Worm (Caenorhabditis elegans) whole organism, L3 larva: ENCODE results near the gene F37C12.21.
A peak's percentile ranks its signal among the peaks of the same experiment; 100 is the strongest.

ENCODE experiments used
- R02D3.7 ChIP-seq: fragments of 150-350 bp; optimal IDR thresholded peaks from 2 replicates; lab custom pipeline; 2014; ENCODE audit warnings: missing biosample characterization, missing genetic modification characterization
- ZK546.5 ChIP-seq: sonication (generic microtip); optimal IDR thresholded peaks from 2 replicates; lab custom pipeline; 2017; ENCODE audit warnings: missing biosample characterization, missing genetic modification characterization
- aly-2 ChIP-seq: fragments of 150-350 bp; optimal IDR thresholded peaks from 2 replicates; lab custom pipeline; 2014; ENCODE audit warnings: missing biosample characterization, missing genetic modification characterization
- ama-1 ChIP-seq: fragments of 150-350 bp; optimal IDR thresholded peaks from 2 replicates; lab custom pipeline; 2018
- ceh-16 ChIP-seq: sonication (generic microtip); optimal IDR thresholded peaks from 2 replicates; lab custom pipeline; 2017; ENCODE audit warnings: missing biosample characterization, missing genetic modification characterization
- ceh-28 ChIP-seq: fragments of 150-350 bp; optimal IDR thresholded peaks from 2 replicates; lab custom pipeline; 2014; ENCODE audit warnings: missing biosample characterization, missing genetic modification reagents, missing genetic modification characterization
- ceh-82 ChIP-seq: fragments of 150-350 bp; optimal IDR thresholded peaks from 2 replicates; lab custom pipeline; 2014; ENCODE audit warnings: missing biosample characterization, missing genetic modification characterization
- ceh-9 ChIP-seq: sonication (generic microtip); optimal IDR thresholded peaks from 2 replicates; lab custom pipeline; 2018; ENCODE audit warnings: missing biosample characterization, missing genetic modification characterization
- egl-27 ChIP-seq: sonication (generic microtip); optimal IDR thresholded peaks from 4 replicates; lab custom pipeline; 2017; ENCODE audit warnings: missing biosample characterization, missing genetic modification reagents, missing genetic modification characterization
- egl-5 ChIP-seq: fragments of 150-350 bp; optimal IDR thresholded peaks from 2 replicates; lab custom pipeline; 2017; ENCODE audit warnings: missing biosample characterization, missing genetic modification reagents, missing genetic modification characterization, inconsistent platforms
- elt-1 ChIP-seq: fragments of 150-350 bp; optimal IDR thresholded peaks from 2 replicates; lab custom pipeline; 2014; ENCODE audit warnings: missing biosample characterization, missing genetic modification characterization
- elt-2 ChIP-seq: sonication (generic microtip); optimal IDR thresholded peaks from 2 replicates; lab custom pipeline; 2016; ENCODE audit warnings: missing genetic modification reagents, mild to moderate bottlenecking, missing genetic modification characterization, missing compliant biosample characterization
- elt-3 ChIP-seq, 3 experiments: fragments of 150-350 bp in 1 of 3; sonication (generic microtip) in 2 of 3; optimal IDR thresholded peaks; 2 replicates in 2 of 3; 4 replicates in 1 of 3; lab custom pipeline; 2014 to 2017; ENCODE audit warnings: missing biosample characterization in 3 of 3, missing genetic modification characterization in 3 of 3
- eor-1 ChIP-seq, 2 experiments: fragments of 150-350 bp; optimal IDR thresholded peaks; 2 replicates each; lab custom pipeline; 2014 to 2018; ENCODE audit warnings: missing biosample characterization in 2 of 2, missing genetic modification characterization in 2 of 2
- fkh-10 ChIP-seq: sonication (generic microtip); optimal IDR thresholded peaks from 2 replicates; lab custom pipeline; 2017; ENCODE audit warnings: missing biosample characterization, missing genetic modification reagents, missing genetic modification characterization
- fkh-2 ChIP-seq: fragments of 150-350 bp; optimal IDR thresholded peaks from 2 replicates; lab custom pipeline; 2014; ENCODE audit warnings: missing biosample characterization, missing genetic modification reagents, missing genetic modification characterization
- fos-1 ChIP-seq: fragments of 150-350 bp; optimal IDR thresholded peaks from 2 replicates; lab custom pipeline; 2014; ENCODE audit warnings: missing biosample characterization, missing genetic modification characterization
- hmg-11 ChIP-seq: sonication (generic microtip); optimal IDR thresholded peaks from 2 replicates; lab custom pipeline; 2016; ENCODE audit warnings: missing genetic modification characterization, missing compliant biosample characterization
- jun-1 ChIP-seq: fragments of 150-350 bp; optimal IDR thresholded peaks from 2 replicates; lab custom pipeline; 2014; ENCODE audit warnings: missing biosample characterization, missing genetic modification reagents, missing genetic modification characterization
- lin-15B ChIP-seq: fragments of 150-350 bp; optimal IDR thresholded peaks from 2 replicates; lab custom pipeline; 2014; ENCODE audit warnings: missing biosample characterization, missing genetic modification characterization
- lin-39 ChIP-seq: fragments of 150-350 bp; optimal IDR thresholded peaks from 2 replicates; lab custom pipeline; 2018; ENCODE audit warnings: missing biosample characterization, missing genetic modification reagents, missing genetic modification characterization
- mdl-1 ChIP-seq: fragments of 150-350 bp; optimal IDR thresholded peaks from 2 replicates; lab custom pipeline; 2014; ENCODE audit warnings: missing biosample characterization, missing genetic modification characterization
- mml-1 ChIP-seq: fragments of 150-350 bp; sonication (generic microtip); optimal IDR thresholded peaks from 3 replicates; lab custom pipeline; 2014; ENCODE audit warnings: missing biosample characterization, missing genetic modification characterization
- nfya-1 ChIP-seq: sonication (generic microtip); optimal IDR thresholded peaks from 2 replicates; lab custom pipeline; 2017; ENCODE audit warnings: missing genetic modification characterization, mild to moderate bottlenecking, missing compliant biosample characterization, antibody characterized with exemption, moderate library complexity; ENCODE audit not compliant: insufficient read depth
- nhr-11 ChIP-seq: fragments of 150-350 bp; optimal IDR thresholded peaks from 2 replicates; lab custom pipeline; 2014; ENCODE audit warnings: missing biosample characterization, missing genetic modification characterization
- nhr-12 ChIP-seq: fragments of 150-350 bp; optimal IDR thresholded peaks from 2 replicates; lab custom pipeline; 2014; ENCODE audit warnings: missing biosample characterization, missing genetic modification characterization
- nhr-23 ChIP-seq: fragments of 150-350 bp; optimal IDR thresholded peaks from 2 replicates; lab custom pipeline; 2014; ENCODE audit warnings: missing biosample characterization, missing genetic modification reagents, missing genetic modification characterization
- nhr-237 ChIP-seq: fragments of 150-350 bp; optimal IDR thresholded peaks from 2 replicates; lab custom pipeline; 2014; ENCODE audit warnings: missing biosample characterization, missing genetic modification characterization
- nhr-25 ChIP-seq: sonication (generic microtip); optimal IDR thresholded peaks from 2 replicates; lab custom pipeline; 2017; ENCODE audit warnings: missing biosample characterization, missing genetic modification characterization
- nhr-28 ChIP-seq: fragments of 150-350 bp; optimal IDR thresholded peaks from 2 replicates; lab custom pipeline; 2014; ENCODE audit warnings: missing biosample characterization, missing genetic modification characterization
- nhr-43 ChIP-seq: sonication (generic microtip); optimal IDR thresholded peaks from 2 replicates; lab custom pipeline; 2016; ENCODE audit warnings: mild to moderate bottlenecking, missing genetic modification characterization, missing compliant biosample characterization; ENCODE audit not compliant: poor library complexity, severe bottlenecking
- nhr-67 ChIP-seq: fragments of 150-350 bp; optimal IDR thresholded peaks from 2 replicates; lab custom pipeline; 2014; ENCODE audit warnings: missing biosample characterization, missing genetic modification characterization
- nhr-76 ChIP-seq: fragments of 150-350 bp; sonication (generic microtip); optimal IDR thresholded peaks from 5 replicates; lab custom pipeline; 2014; ENCODE audit warnings: missing biosample characterization, missing genetic modification characterization
- pha-4 ChIP-seq: fragments of 150-350 bp; optimal IDR thresholded peaks from 2 replicates; lab custom pipeline; 2014; ENCODE audit warnings: missing biosample characterization, missing genetic modification reagents, missing genetic modification characterization
- pqm-1 ChIP-seq: fragments of 150-350 bp; optimal IDR thresholded peaks from 2 replicates; lab custom pipeline; 2017; ENCODE audit warnings: missing biosample characterization, missing genetic modification characterization, inconsistent platforms
- sea-2 ChIP-seq: fragments of 150-350 bp; sonication (generic microtip); optimal IDR thresholded peaks from 4 replicates; lab custom pipeline; 2014; ENCODE audit warnings: missing biosample characterization, missing genetic modification reagents, missing genetic modification characterization
- skn-1 ChIP-seq: fragments of 150-350 bp; optimal IDR thresholded peaks from 2 replicates; lab custom pipeline; 2014; ENCODE audit warnings: missing biosample characterization, missing genetic modification characterization
- snpc-4 ChIP-seq: fragments of 150-350 bp; optimal IDR thresholded peaks from 2 replicates; lab custom pipeline; 2014; ENCODE audit warnings: missing biosample characterization, missing genetic modification characterization
- tbx-2 ChIP-seq: sonication (generic microtip); optimal IDR thresholded peaks from 2 replicates; lab custom pipeline; 2016; ENCODE audit warnings: mild to moderate bottlenecking, missing genetic modification characterization, missing compliant biosample characterization
- unc-39 ChIP-seq: sonication (generic microtip); optimal IDR thresholded peaks from 4 replicates; lab custom pipeline; 2017; ENCODE audit warnings: missing biosample characterization, missing genetic modification characterization
- unc-62 ChIP-seq: fragments of 150-350 bp; sonication (generic microtip); optimal IDR thresholded peaks from 4 replicates; lab custom pipeline; 2014; ENCODE audit warnings: missing biosample characterization, missing genetic modification reagents, missing genetic modification characterization
- zag-1 ChIP-seq: fragments of 150-350 bp; optimal IDR thresholded peaks from 2 replicates; lab custom pipeline; 2014; ENCODE audit warnings: missing biosample characterization, missing genetic modification characterization
- ztf-11 ChIP-seq: fragments of 150-350 bp; optimal IDR thresholded peaks from 2 replicates; lab custom pipeline; 2014; ENCODE audit warnings: missing biosample characterization, missing genetic modification characterization
- ztf-4 ChIP-seq: fragments of 150-350 bp; optimal IDR thresholded peaks from 2 replicates; lab custom pipeline; 2014; ENCODE audit warnings: missing biosample characterization, missing genetic modification characterization

The F37C12.21 gene

DNA sequence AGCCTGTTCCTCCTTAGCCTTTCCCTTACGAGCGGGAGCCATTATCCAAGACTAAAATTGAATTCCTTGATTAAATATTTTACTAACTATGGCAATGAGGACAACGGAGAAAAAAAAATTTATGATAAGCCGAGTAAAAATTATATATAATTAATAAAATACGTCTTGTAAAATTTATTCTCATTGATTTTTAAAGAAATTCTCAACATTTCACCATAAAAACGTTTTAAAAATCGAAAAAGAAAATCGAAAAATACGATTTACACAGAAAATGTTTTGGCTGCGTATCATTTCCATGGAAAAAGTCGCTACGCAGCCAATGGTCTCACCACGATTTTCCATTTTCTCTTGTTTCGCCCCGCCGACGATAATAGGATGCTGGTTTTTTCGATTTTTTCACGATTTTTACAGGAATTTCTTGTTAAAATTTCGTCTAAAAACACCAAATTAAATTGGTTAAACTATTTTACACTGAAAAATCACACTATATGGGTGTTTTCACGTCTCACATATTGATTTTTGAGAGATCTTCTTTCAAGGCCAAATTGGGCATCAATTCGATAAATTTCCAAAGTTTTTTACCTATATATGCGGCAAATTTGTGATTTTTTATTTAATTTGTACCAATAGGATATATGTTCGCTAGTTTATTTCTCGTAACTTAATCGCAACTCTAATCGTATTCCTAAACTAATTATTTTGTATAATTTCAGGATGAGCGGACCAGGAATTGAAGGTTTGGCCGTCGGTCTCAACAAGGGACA is 8.4 kb upstream of the F37C12.21 start, which contains the start of the genes rps-14 and rpl-36 (continued):
- TF ChIP-seq egl-27 (tag; lab: Kevin White, UChicago): peak; percentile 81
- TF ChIP-seq elt-3 (tag; optimal IDR thresholded peaks at IDR 0.05; lab: Kevin White, UChicago): no peak
- TF ChIP-seq snpc-4: peak; percentile 65
- peak; percentile 30 for TF ChIP-seq tbx-2 (tag; lab: Kevin White, UChicago)

DNA sequence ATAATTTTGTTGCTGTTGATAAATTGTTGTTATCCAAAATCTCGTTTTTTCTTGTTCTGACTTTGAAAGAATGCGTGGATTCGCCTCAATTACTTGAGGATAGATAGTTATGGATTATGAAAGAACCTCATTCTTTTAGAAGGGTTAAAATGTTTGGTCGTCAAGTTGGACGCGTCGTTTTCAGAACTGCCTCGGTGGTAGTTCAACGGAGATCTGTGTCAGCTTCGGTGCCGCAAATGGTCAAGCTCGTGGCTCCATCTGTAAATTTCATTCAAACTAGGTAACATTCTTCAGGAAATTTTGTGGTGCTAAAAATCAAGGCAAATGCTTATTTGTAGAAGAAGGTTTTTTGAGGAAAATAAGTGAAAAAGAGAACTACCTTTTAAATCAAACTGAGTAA is 7.5 kb upstream of the F37C12.21 start, which contains the start of gene ndab-2:
Gene ndab-2, plus strand, starts transcription at position 140 of the 400 bp plus-strand sequence.
- TF ChIP-seq sea-2 (GFP tag; lab: Kevin White, UChicago) (no peak), ama-1 (lab: Kevin White, UChicago) (peak; percentile 66), pqm-1 (tag; lab: Kevin White, UChicago) (no peak), fkh-2 (no peak)

DNA sequence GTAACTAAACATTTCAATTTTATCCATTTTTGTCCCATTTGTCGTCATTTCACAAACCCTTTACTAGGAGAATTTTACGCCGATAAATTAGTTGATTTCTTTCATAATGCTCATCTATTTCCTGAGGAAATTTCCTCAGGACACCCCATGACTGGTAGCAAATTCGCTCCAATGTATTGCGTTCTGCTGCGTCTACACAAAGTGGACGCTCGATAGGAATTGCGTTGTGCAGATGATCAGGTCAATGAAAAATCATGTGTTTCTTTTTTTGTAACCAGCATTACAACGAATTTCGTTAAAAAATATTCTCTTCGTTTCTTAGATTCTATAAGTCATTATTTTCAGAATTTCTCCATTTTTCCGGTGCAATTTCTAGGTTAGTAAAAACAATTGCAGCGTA is 6.3 kb upstream of the F37C12.21 start, which contains the start of gene epg-4:
Gene epg-4, plus strand, starts transcription at position 346 of the 400 bp plus-strand sequence.
- TF ChIP-seq nhr-28 (tag; lab: Kevin White, UChicago) (no peak), unc-62 (no peak), elt-2 (tag; lab: Kevin White, UChicago) (peak; percentile 7), ceh-16 (tag; lab: Kevin White, UChicago) (no peak), ceh-9 (tag; lab: Kevin White, UChicago) (no peak), egl-5 (tag; lab: Kevin White, UChicago) (no peak), nfya-1 (peak; percentile 48), nhr-76 (tag; lab: Kevin White, UChicago) (no peak), R02D3.7 (tag; lab: Kevin White, UChicago) (no peak), fkh-10 (GFP tag; lab: Kevin White, UChicago) (no peak), pqm-1 (tag; lab: Kevin White, UChicago) (peak; percentile 32), mml-1 (tag; lab: Kevin White, UChicago) (no peak), nhr-11 (tag; lab: Kevin White, UChicago) (no peak), tbx-2 (tag; lab: Kevin White, UChicago) (no peak), skn-1 (tag; lab: Kevin White, UChicago) (no peak), fkh-2 (no peak), ceh-82 (no peak), nhr-237 (tag; lab: Kevin White, UChicago) (no peak), sea-2 (GFP tag; lab: Kevin White, UChicago) (no peak), zag-1 (tag; lab: Kevin White, UChicago) (no peak), nhr-25 (no peak), nhr-43 (tag; lab: Kevin White, UChicago) (no peak), snpc-4 (peak; percentile 42), elt-1 (tag; lab: Kevin White, UChicago) (no peak), ama-1 (lab: Kevin White, UChicago) (no peak), unc-39 (tag; lab: Kevin White, UChicago) (no peak), aly-2 (no peak), ztf-4 (tag; lab: Kevin White, UChicago) (no peak), hmg-11 (tag; lab: Kevin White, UChicago) (peak; percentile 63), ztf-11 (no peak), ceh-28 (tag; lab: Kevin White, UChicago) (no peak), lin-39 (peak; percentile 53), mdl-1 (tag; lab: Kevin White, UChicago) (no peak), fos-1 (tag; lab: Kevin White, UChicago) (no peak), jun-1 (tag; lab: Kevin White, UChicago) (no peak), lin-15B (tag; lab: Kevin White, UChicago) (peak; percentile 66), eor-1 (tag; optimal IDR thresholded peaks at IDR 0.05; lab: Kevin White, UChicago) (no peak), ZK546.5 (tag; lab: Kevin White, UChicago) (no peak), nhr-67 (tag; lab: Kevin White, UChicago) (no peak), elt-3 (tag; optimal IDR thresholded peaks at IDR 0.05; lab: Kevin White, UChicago) (no peak), nhr-23 (no peak), pha-4 (tag; lab: Kevin White, UChicago) (peak; percentile 60), nhr-12 (no peak)
